Fruit fly (Drosophila melanogaster) whole organism, embryonic: ENCODE measurements around the gene CG33235.

ENCODE experiments used
- B-H1 ChIP-seq: fragments of 200-800 bp; sonication (Bioruptor generic); IDR thresholded peaks from 3 replicates; pipeline ENCODE4 v1.3.6; 2022; ENCODE audit warnings: missing biosample characterization, missing genetic modification characterization
- CG12104 ChIP-seq: fragments of 200-800 bp; sonication (Bioruptor generic); optimal IDR thresholded peaks from 3 replicates; lab custom pipeline; 2016; ENCODE audit warnings: missing biosample characterization, missing genetic modification characterization
- CG12219 ChIP-seq: fragments of 200-800 bp; sonication (Bioruptor generic); optimal IDR thresholded peaks from 3 replicates; lab custom pipeline; 2018; ENCODE audit warnings: missing biosample characterization, mild to moderate bottlenecking, missing genetic modification characterization
- CG12236 ChIP-seq: fragments of 200-800 bp; sonication (Bioruptor generic); optimal IDR thresholded peaks from 2 replicates; lab custom pipeline; 2016; ENCODE audit warnings: missing biosample characterization, missing genetic modification characterization
- CG12299 ChIP-seq: fragments of 200-800 bp; sonication (Bioruptor generic); optimal IDR thresholded peaks from 2 replicates; lab custom pipeline; 2018; ENCODE audit warnings: missing biosample characterization, mild to moderate bottlenecking, missing genetic modification characterization
- CG16815 ChIP-seq: fragments of 200-800 bp; sonication (Bioruptor generic); optimal IDR thresholded peaks from 3 replicates; lab custom pipeline; 2017; ENCODE audit warnings: missing biosample characterization, mild to moderate bottlenecking, missing genetic modification characterization
- CG16863 ChIP-seq: fragments of 200-800 bp; sonication (Bioruptor generic); optimal IDR thresholded peaks from 3 replicates; lab custom pipeline; 2016; ENCODE audit warnings: missing biosample characterization, missing genetic modification characterization
- CG17359 ChIP-seq: fragments of 200-800 bp; sonication (Bioruptor generic); optimal IDR thresholded peaks from 3 replicates; lab custom pipeline; 2018; ENCODE audit warnings: missing biosample characterization, mild to moderate bottlenecking, missing genetic modification characterization, moderate library complexity
- CG17612 ChIP-seq: fragments of 200-800 bp; sonication (Bioruptor generic); IDR thresholded peaks from 2 replicates; pipeline ENCODE4 v1.3.6; 2022; ENCODE audit warnings: missing biosample characterization, missing genetic modification characterization
- CG18599 ChIP-seq: fragments of 200-800 bp; sonication (Bioruptor generic); optimal IDR thresholded peaks from 3 replicates; lab custom pipeline; 2017; ENCODE audit warnings: missing biosample characterization, missing genetic modification characterization, mild to moderate bottlenecking, moderate library complexity, missing genetic modification reagents
- CG2678 ChIP-seq: fragments of 200-800 bp; sonication (Bioruptor generic); optimal IDR thresholded peaks from 3 replicates; lab custom pipeline; 2019; ENCODE audit warnings: missing biosample characterization, mild to moderate bottlenecking, missing genetic modification characterization, moderate library complexity
- CG31365 ChIP-seq: fragments of 200-800 bp; sonication (Bioruptor generic); optimal IDR thresholded peaks from 2 replicates; lab custom pipeline; 2018; ENCODE audit warnings: missing biosample characterization, mild to moderate bottlenecking, missing genetic modification characterization
- CG4404 ChIP-seq: fragments of 200-800 bp; sonication (Bioruptor generic); IDR thresholded peaks from 2 replicates; pipeline ENCODE4 v1.3.6; 2022; ENCODE audit warnings: missing biosample characterization, missing genetic modification characterization
- CG6791 ChIP-seq: fragments of 200-800 bp; sonication (Bioruptor generic); IDR thresholded peaks from 3 replicates; pipeline ENCODE4 v1.3.6; 2022; ENCODE audit warnings: missing biosample characterization, missing genetic modification characterization; ENCODE audit not compliant: partially characterized antibody
- CG9797 ChIP-seq: fragments of 200-800 bp; sonication (Bioruptor generic); optimal IDR thresholded peaks from 3 replicates; lab custom pipeline; 2018; ENCODE audit warnings: missing biosample characterization, mild to moderate bottlenecking, missing genetic modification characterization
- Camta ChIP-seq: fragments of 200-800 bp; sonication (Bioruptor generic); optimal IDR thresholded peaks from 2 replicates; lab custom pipeline; 2016; ENCODE audit warnings: missing biosample characterization, missing genetic modification characterization
- D ChIP-seq, 2 experiments: fragments of 200-800 bp in 1 of 2; fragments of >200 bp in 1 of 2; sonication (Bioruptor generic) in 1 of 2; optimal IDR thresholded peaks; 2 replicates in 1 of 2; 3 replicates in 1 of 2; lab custom pipeline; 2017; ENCODE audit warnings: mild to moderate bottlenecking in 1 of 2, missing biosample characterization in 1 of 2, missing genetic modification characterization in 1 of 2, missing genetic modification reagents in 1 of 2
- Dad ChIP-seq: fragments of 200-800 bp; sonication (Bioruptor generic); optimal IDR thresholded peaks from 3 replicates; lab custom pipeline; 2016; ENCODE audit warnings: missing biosample characterization, missing genetic modification characterization
- Dbx ChIP-seq: fragments of 200-800 bp; sonication (Bioruptor generic); IDR thresholded peaks from 3 replicates; pipeline ENCODE4 v1.3.6; 2022; ENCODE audit warnings: missing biosample characterization, missing genetic modification characterization
- Dll ChIP-seq: fragments of 200-800 bp; sonication (Bioruptor generic); IDR thresholded peaks from 4 replicates; pipeline ENCODE4 v1.3.6; 2022; ENCODE audit warnings: missing biosample characterization, missing genetic modification characterization; ENCODE audit not compliant: partially characterized antibody
- E2f2 ChIP-seq: fragments of 200-800 bp; sonication (Bioruptor generic); IDR thresholded peaks from 2 replicates; pipeline ENCODE4 v1.3.6; 2022; ENCODE audit warnings: missing biosample characterization, missing genetic modification characterization
- Eip74EF ChIP-seq, 2 experiments: fragments of 200-800 bp in 1 of 2; fragments of >200 bp in 1 of 2; sonication (Bioruptor generic) in 1 of 2; optimal IDR thresholded peaks; 2 replicates each; lab custom pipeline; 2017 to 2019; ENCODE audit warnings: missing biosample characterization in 2 of 2, missing genetic modification characterization in 2 of 2, mild to moderate bottlenecking in 1 of 2, moderate library complexity in 1 of 2
- NC2β ChIP-seq: fragments of 200-800 bp; sonication (Bioruptor generic); optimal IDR thresholded peaks from 2 replicates; lab custom pipeline; 2016; ENCODE audit warnings: missing biosample characterization, missing genetic modification characterization
- Nf-YB ChIP-seq: fragments of 200-800 bp; sonication (Bioruptor generic); optimal IDR thresholded peaks from 3 replicates; lab custom pipeline; 2019; ENCODE audit warnings: missing biosample characterization, mild to moderate bottlenecking, missing genetic modification characterization, moderate library complexity
- Pdp1 ChIP-seq, 2 experiments: fragments of 200-800 bp; sonication (Bioruptor generic); optimal IDR thresholded peaks; 3 replicates each; lab custom pipeline; 2016; ENCODE audit warnings: missing biosample characterization in 2 of 2, missing genetic modification characterization in 2 of 2, mild to moderate bottlenecking in 1 of 2, moderate library complexity in 1 of 2
- Rfx ChIP-seq: fragments of 200-800 bp; sonication (Bioruptor generic); IDR thresholded peaks from 2 replicates; pipeline ENCODE4 v1.3.6; 2022; ENCODE audit warnings: missing biosample characterization, missing genetic modification characterization
- Stat92E ChIP-seq, 3 experiments: fragments of >200 bp in 2 of 3; fragments of 200-800 bp in 1 of 3; sonication (Bioruptor generic) in 1 of 3; optimal IDR thresholded peaks; 2 replicates each; lab custom pipeline; 2017 to 2019; ENCODE audit warnings: missing biosample characterization in 3 of 3, missing genetic modification characterization in 3 of 3, mild to moderate bottlenecking in 1 of 3, moderate library complexity in 1 of 3
- Vsx1 ChIP-seq: fragments of 200-800 bp; sonication (Bioruptor generic); optimal IDR thresholded peaks from 2 replicates; lab custom pipeline; 2017; ENCODE audit warnings: missing biosample characterization, mild to moderate bottlenecking, missing genetic modification characterization, missing genetic modification reagents
- Xrp1 ChIP-seq: fragments of 200-800 bp; sonication (Bioruptor generic); IDR thresholded peaks from 2 replicates; pipeline ENCODE4 v1.3.6; 2022; ENCODE audit warnings: missing biosample characterization, missing genetic modification characterization
- chn ChIP-seq: fragments of 200-800 bp; sonication (Bioruptor generic); optimal IDR thresholded peaks from 2 replicates; lab custom pipeline; 2016; ENCODE audit warnings: missing biosample characterization, missing genetic modification characterization
- da ChIP-seq: fragments of 200-800 bp; sonication (Bioruptor generic); optimal IDR thresholded peaks from 2 replicates; lab custom pipeline; 2016; ENCODE audit warnings: missing biosample characterization, missing genetic modification characterization
- dati ChIP-seq: fragments of 200-800 bp; sonication (Bioruptor generic); IDR thresholded peaks from 2 replicates; pipeline ENCODE4 v1.3.6; 2022; ENCODE audit warnings: missing biosample characterization, missing genetic modification characterization
- ems ChIP-seq: fragments of 200-800 bp; sonication (Bioruptor generic); optimal IDR thresholded peaks from 3 replicates; lab custom pipeline; 2016; ENCODE audit warnings: missing biosample characterization, missing genetic modification characterization
- gcm ChIP-seq: fragments of 200-800 bp; sonication (Bioruptor generic); optimal IDR thresholded peaks from 2 replicates; lab custom pipeline; 2019; ENCODE audit warnings: missing biosample characterization, mild to moderate bottlenecking, missing genetic modification characterization, moderate library complexity
- gt ChIP-seq: fragments of 200-800 bp; sonication (Bioruptor generic); IDR thresholded peaks from 2 replicates; pipeline ENCODE4 v1.3.6; 2022; ENCODE audit warnings: missing biosample characterization, missing genetic modification characterization
- hb ChIP-seq: fragments of 200-800 bp; sonication (Bioruptor generic); IDR thresholded peaks from 3 replicates; pipeline ENCODE4 v1.3.6; 2022; ENCODE audit warnings: missing biosample characterization, missing genetic modification characterization; ENCODE audit not compliant: partially characterized antibody
- lilli ChIP-seq: fragments of 200-800 bp; sonication (Bioruptor generic); optimal IDR thresholded peaks from 3 replicates; lab custom pipeline; 2016; ENCODE audit warnings: missing biosample characterization, missing genetic modification characterization
- lov ChIP-seq, 2 experiments: fragments of 200-800 bp in 1 of 2; fragments of >200 bp in 1 of 2; sonication (Bioruptor generic) in 1 of 2; IDR thresholded peaks in 1 of 2; optimal IDR thresholded peaks in 1 of 2; 2 replicates in 1 of 2; 3 replicates in 1 of 2; pipeline versions ENCODE4 v1.3.6 to Lab custom; 2017 to 2022; ENCODE audit warnings: missing biosample characterization in 1 of 2, missing genetic modification characterization in 1 of 2
- mam ChIP-seq: fragments of 200-800 bp; sonication (Bioruptor generic); optimal IDR thresholded peaks from 3 replicates; lab custom pipeline; 2016; ENCODE audit warnings: missing biosample characterization, missing genetic modification characterization
- nau ChIP-seq: fragments of 200-800 bp; sonication (Bioruptor generic); optimal IDR thresholded peaks from 3 replicates; lab custom pipeline; 2017; ENCODE audit warnings: missing biosample characterization, mild to moderate bottlenecking, missing genetic modification characterization, missing genetic modification reagents
- onecut ChIP-seq: fragments of 200-800 bp; sonication (Bioruptor generic); IDR thresholded peaks from 2 replicates; pipeline ENCODE4 v1.3.6; 2022; ENCODE audit warnings: missing biosample characterization, missing genetic modification characterization
- phol ChIP-seq: fragments of 200-800 bp; sonication (Bioruptor generic); optimal IDR thresholded peaks from 3 replicates; lab custom pipeline; 2018; ENCODE audit warnings: missing biosample characterization, mild to moderate bottlenecking, missing genetic modification characterization, moderate library complexity
- psq ChIP-seq: fragments of 200-800 bp; sonication (Bioruptor generic); optimal IDR thresholded peaks from 2 replicates; lab custom pipeline; 2017; ENCODE audit warnings: missing biosample characterization, missing genetic modification characterization
- schlank ChIP-seq: fragments of 200-800 bp; sonication (Bioruptor generic); optimal IDR thresholded peaks from 2 replicates; lab custom pipeline; 2018; ENCODE audit warnings: missing biosample characterization, mild to moderate bottlenecking, missing genetic modification characterization
- seq ChIP-seq: fragments of 200-800 bp; sonication (Bioruptor generic); IDR thresholded peaks from 2 replicates; pipeline ENCODE4 v1.3.6; 2022; ENCODE audit warnings: missing biosample characterization, missing genetic modification characterization
- slbo ChIP-seq: fragments of 200-800 bp; sonication (Bioruptor generic); IDR thresholded peaks from 2 replicates; pipeline ENCODE4 v1.3.6; 2022; ENCODE audit warnings: missing biosample characterization, missing genetic modification characterization
- tgo ChIP-seq: fragments of 200-800 bp; sonication (Bioruptor generic); IDR thresholded peaks from 3 replicates; pipeline ENCODE4 v1.3.6; 2022; ENCODE audit warnings: missing biosample characterization, missing genetic modification characterization
- wek ChIP-seq: fragments of 200-800 bp; sonication (Bioruptor generic); optimal IDR thresholded peaks from 3 replicates; lab custom pipeline; 2018; ENCODE audit warnings: missing biosample characterization, mild to moderate bottlenecking, missing genetic modification characterization, moderate library complexity
- z ChIP-seq: fragments of 200-800 bp; sonication (Bioruptor generic); IDR thresholded peaks from 3 replicates; pipeline ENCODE4 v1.3.6; 2022; ENCODE audit warnings: missing biosample characterization, missing genetic modification characterization
- zen2 ChIP-seq: fragments of 200-800 bp; sonication (Bioruptor generic); IDR thresholded peaks from 3 replicates; pipeline ENCODE4 v1.3.6; 2022; ENCODE audit warnings: missing biosample characterization, missing genetic modification characterization; ENCODE audit not compliant: partially characterized antibody

Gene CG33235

DNA sequence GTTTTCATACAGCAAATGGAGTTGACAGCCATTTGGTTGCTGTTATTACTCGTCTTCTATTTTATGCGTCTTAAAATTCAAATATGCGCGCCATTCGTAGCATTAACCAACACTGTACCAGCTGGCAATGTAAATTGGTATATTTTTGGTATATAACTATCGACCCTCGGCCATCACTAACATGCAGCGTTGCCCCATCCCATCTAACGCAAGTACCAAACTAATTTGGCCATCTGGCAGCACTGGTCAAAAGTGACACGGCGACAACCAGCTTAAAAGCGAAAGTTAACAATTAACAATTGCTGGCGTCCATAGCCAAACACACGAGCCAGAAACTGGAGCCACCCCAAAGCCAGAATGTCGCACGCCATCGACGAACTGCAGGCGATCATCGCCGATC lies 8.1 kb downstream of the CG33235 start, which contains the start of gene Uba5 (continued):
- TF ChIP-seq CG31365 (tag; lab: Kevin White, UChicago) (no peak), chn (GFP tag; lab: Kevin White, UChicago) (no peak), NC2β (no peak), da (GFP tag; lab: Kevin White, UChicago) (no peak), Camta (GFP tag; lab: Kevin White, UChicago) (no peak), zen2 (GFP tag; lab: Robert Waterston, UW) (peak; percentile 10; the same call in 1 of the 3 replicates), Rfx (no peak), phol (tag; lab: Kevin White, UChicago) (no peak), gcm (GFP tag; lab: Kevin White, UChicago) (no peak), CG6791 (GFP tag; lab: Robert Waterston, UW) (0 out of 3 replicates have a peak, but pooled peaks have one; percentile 26), hb (no peak), CG4404 (GFP tag; lab: Robert Waterston, UW) (no peak), gt (GFP tag; lab: Robert Waterston, UW) (no peak), mam (GFP tag; lab: Kevin White, UChicago) (no peak), psq (GFP tag; lab: Kevin White, UChicago) (no peak), dati (GFP tag; lab: Robert Waterston, UW) (no peak), B-H1 (GFP tag; lab: Robert Waterston, UW) (no peak), CG12236 (GFP tag; lab: Kevin White, UChicago) (no peak), Eip74EF (GFP tag; optimal IDR thresholded peaks at IDR 0.05; lab: Kevin White, UChicago) (no peak), Xrp1 (0 out of 2 replicates have a peak, but pooled peaks have one; percentile 9), D (optimal IDR thresholded peaks at IDR 0.05; lab: Kevin White, UChicago) (no peak), D (GFP tag; optimal IDR thresholded peaks at IDR 0.05; lab: Kevin White, UChicago) (no peak), onecut (GFP tag; lab: Robert Waterston, UW) (no peak), slbo (peak; percentile 6; the same call in 1 of the 2 replicates), CG16815 (no peak), CG16863 (no peak), lov (optimal IDR thresholded peaks at IDR 0.05; lab: Kevin White, UChicago) (no peak), lov (GFP tag; IDR thresholded peaks at IDR 0.05; lab: Robert Waterston, UW) (no peak), Dad (GFP tag; lab: Kevin White, UChicago) (no peak), E2f2 (peak; percentile 93), CG12219 (no peak), seq (GFP tag; lab: Robert Waterston, UW) (no peak), Stat92E (GFP tag; optimal IDR thresholded peaks at IDR 0.05; lab: Kevin White, UChicago) (no peak), nau (GFP tag; lab: Kevin White, UChicago) (no peak), CG12104 (GFP tag; lab: Kevin White, UChicago) (no peak), CG12299 (tag; lab: Kevin White, UChicago) (no peak), ems (GFP tag; lab: Kevin White, UChicago) (no peak), CG17612 (no peak), tgo (GFP tag; lab: Robert Waterston, UW) (no peak), CG18599 (GFP tag; lab: Kevin White, UChicago) (no peak), z (GFP tag; lab: Robert Waterston, UW) (no peak), Nf-YB (GFP tag; lab: Kevin White, UChicago) (no peak), Vsx1 (GFP tag; lab: Kevin White, UChicago) (no peak), Dbx (no peak), Dll (GFP tag; lab: Robert Waterston, UW) (peak; percentile 50; the same call in 1 of the 4 replicates), wek (no peak), CG9797 (GFP tag; lab: Kevin White, UChicago) (peak; percentile 55), Pdp1 (GFP tag; optimal IDR thresholded peaks at IDR 0.05; lab: Kevin White, UChicago) (no peak), CG2678 (tag; lab: Kevin White, UChicago) (no peak), CG17359 (tag; lab: Kevin White, UChicago) (no peak), schlank (tag; lab: Kevin White, UChicago) (no peak), lilli (GFP tag; lab: Kevin White, UChicago) (no peak)
